Worm (Caenorhabditis elegans): ENCODE results near the gene ugt-23.

Gene ugt-23

ce11 chrX:9956052-9956451 is 31.1 kb upstream of the ugt-23 start:
- no peak for TF ChIP-seq alr-1 (tag; optimal IDR thresholded peaks at IDR 0.05; ENCODE audit: borderline replicate concordance)
- TF ChIP-seq egl-13 (tag; optimal IDR thresholded peaks at IDR 0.05) = no peak
- TF ChIP-seq elt-3 (tag; optimal IDR thresholded peaks at IDR 0.05) = no peak
- no peak for TF ChIP-seq hpl-2 (GFP tag; optimal IDR thresholded peaks at IDR 0.05)
- no peak for TF ChIP-seq fkh-8 (tag; optimal IDR thresholded peaks at IDR 0.05)
- no peak for TF ChIP-seq dsc-1 (tag; optimal IDR thresholded peaks at IDR 0.05)
- TF ChIP-seq nhr-19 (GFP tag; conservative IDR thresholded peaks at IDR 0.05) = no peak
- no peak for TF ChIP-seq xbp-1 (tag; optimal IDR thresholded peaks at IDR 0.05)
- TF ChIP-seq ceh-63 (GFP tag; optimal IDR thresholded peaks at IDR 0.05) = no peak
- no peak for TF ChIP-seq rnt-1 (tag; optimal IDR thresholded peaks at IDR 0.05)
- no peak for TF ChIP-seq zag-1 (tag; optimal IDR thresholded peaks at IDR 0.05)
- TF ChIP-seq elt-2 (tag; optimal IDR thresholded peaks at IDR 0.05) = no peak

- no peak for TF ChIP-seq unc-86 (tag; optimal IDR thresholded peaks at IDR 0.05)
- TF ChIP-seq nhr-71 (tag; optimal IDR thresholded peaks at IDR 0.05) = peak; percentile 23
- peak; percentile 8 for TF ChIP-seq rnt-1 (tag; optimal IDR thresholded peaks at IDR 0.05)
- peak; percentile 16 for TF ChIP-seq sox-4 (tag; optimal IDR thresholded peaks at IDR 0.05)
- no peak for TF ChIP-seq sptf-1 (tag; optimal IDR thresholded peaks at IDR 0.05)
- peak in 1 of 6 experiments; percentile 8 for TF ChIP-seq elt-3 (tag; optimal IDR thresholded peaks at IDR 0.05)
- peak; percentile 41 for TF ChIP-seq lin-14 (GFP tag; optimal IDR thresholded peaks at IDR 0.05)
Measured at ce11 chrX:9954483-9955041, 29.6 kb upstream of the ugt-23 start, which contains the start of gene cysl-1. TSS of gene cysl-1 (minus strand) at chrX:9954533.

- TF ChIP-seq zip-4 (GFP tag; optimal IDR thresholded peaks at IDR 0.05) = no peak
- peak; percentile 58 for TF ChIP-seq blmp-1 (tag; optimal IDR thresholded peaks at IDR 0.05)
Measured at ce11 chrX:9948963-9949362, 24.0 kb upstream of the ugt-23 start, which contains the start of gene nas-37. TSS of gene nas-37 (minus strand) at chrX:9949063.

ce11 chrX:9948528-9948927 is 23.6 kb upstream of the ugt-23 start:
- TF ChIP-seq efl-1 (optimal IDR thresholded peaks at IDR 0.05) = no peak
- peak in 1 of 2 experiments; percentile 35 for TF ChIP-seq efl-1 (GFP tag; optimal IDR thresholded peaks at IDR 0.05 in 1 of 2)
- TF ChIP-seq egl-27 (tag; optimal IDR thresholded peaks at IDR 0.05) = no peak

- TF ChIP-seq nhr-90 (tag; optimal IDR thresholded peaks at IDR 0.05; ENCODE audit: poor library complexity) = peak; percentile 11
- TF ChIP-seq hlh-17 (GFP tag; optimal IDR thresholded peaks at IDR 0.05; ENCODE audit: borderline replicate concordance) = no peak
- TF ChIP-seq sox-4 (tag; optimal IDR thresholded peaks at IDR 0.05) = no peak
- peak; percentile 2 for TF ChIP-seq mep-1 (tag; optimal IDR thresholded peaks at IDR 0.05)
- TF ChIP-seq lin-14 (GFP tag; optimal IDR thresholded peaks at IDR 0.05) = no peak
- peak; percentile 51 for TF ChIP-seq blmp-1 (tag; optimal IDR thresholded peaks at IDR 0.05)
- TF ChIP-seq snu-23 (GFP tag; optimal IDR thresholded peaks at IDR 0.05) = peak; percentile 29
- TF ChIP-seq fkh-10 (GFP tag; optimal IDR thresholded peaks at IDR 0.05) = no peak
- TF ChIP-seq ztf-11 (tag; optimal IDR thresholded peaks at IDR 0.05) = peak in 1 of 2 experiments; percentile 31
- TF ChIP-seq nhr-28 (tag; optimal IDR thresholded peaks at IDR 0.05) = no peak
Measured at ce11 chrX:9941379-9941778, 16.4 kb upstream of the ugt-23 start.

- no peak for TF ChIP-seq ets-5 (GFP tag; IDR thresholded peaks at IDR 0.05)
Measured at ce11 chrX:9940524-9940923, 15.6 kb upstream of the ugt-23 start.

ce11 chrX:9938537-9938936 is 13.6 kb upstream of the ugt-23 start, which contains the start of the genes C17G1.5 and C17G1.14:
TSS of gene C17G1.5 (plus strand) at chrX:9938802.
TSS of gene C17G1.14 (plus strand) at chrX:9938813.
- no peak for TF ChIP-seq nhr-237 (tag; optimal IDR thresholded peaks at IDR 0.05)
- TF ChIP-seq snpc-4 (tag; optimal IDR thresholded peaks at IDR 0.05) = no peak
- no peak for TF ChIP-seq fkh-10 (GFP tag; optimal IDR thresholded peaks at IDR 0.05)
- no peak for TF ChIP-seq mep-1 (tag; optimal IDR thresholded peaks at IDR 0.05)
- no peak for TF ChIP-seq hpl-2 (GFP tag; optimal IDR thresholded peaks at IDR 0.05)
- no peak for TF ChIP-seq skn-1 (tag; optimal IDR thresholded peaks at IDR 0.05)
- TF ChIP-seq hlh-17 (GFP tag; optimal IDR thresholded peaks at IDR 0.05; ENCODE audit: borderline replicate concordance) = no peak
- TF ChIP-seq lsy-2 (tag; optimal IDR thresholded peaks at IDR 0.05) = no peak
- no peak for TF ChIP-seq dpl-1 (GFP tag; optimal IDR thresholded peaks at IDR 0.05)
- TF ChIP-seq sptf-1 (tag; optimal IDR thresholded peaks at IDR 0.05) = no peak
- TF ChIP-seq nhr-19 (GFP tag; conservative IDR thresholded peaks at IDR 0.05) = no peak
- no peak for TF ChIP-seq ets-5 (GFP tag; IDR thresholded peaks at IDR 0.05)
- TF ChIP-seq nhr-71 (tag; optimal IDR thresholded peaks at IDR 0.05) = no peak
- no peak for TF ChIP-seq nhr-84 (tag; optimal IDR thresholded peaks at IDR 0.05)
- no peak for TF ChIP-seq ceh-90 (tag; optimal IDR thresholded peaks at IDR 0.05)
- no peak for TF ChIP-seq Y116A8C.19 (tag; optimal IDR thresholded peaks at IDR 0.05; ENCODE audit: borderline replicate concordance)
- no peak for TF ChIP-seq zag-1 (tag; optimal IDR thresholded peaks at IDR 0.05)
- no peak for TF ChIP-seq fkh-8 (tag; optimal IDR thresholded peaks at IDR 0.05)
- no peak for TF ChIP-seq mab-9 (GFP tag; IDR thresholded peaks at IDR 0.05)

Measured in whole organism, L1 larva.